Worm (Caenorhabditis elegans): ENCODE measurements around the gene Y73C8C.8.

DNA sequence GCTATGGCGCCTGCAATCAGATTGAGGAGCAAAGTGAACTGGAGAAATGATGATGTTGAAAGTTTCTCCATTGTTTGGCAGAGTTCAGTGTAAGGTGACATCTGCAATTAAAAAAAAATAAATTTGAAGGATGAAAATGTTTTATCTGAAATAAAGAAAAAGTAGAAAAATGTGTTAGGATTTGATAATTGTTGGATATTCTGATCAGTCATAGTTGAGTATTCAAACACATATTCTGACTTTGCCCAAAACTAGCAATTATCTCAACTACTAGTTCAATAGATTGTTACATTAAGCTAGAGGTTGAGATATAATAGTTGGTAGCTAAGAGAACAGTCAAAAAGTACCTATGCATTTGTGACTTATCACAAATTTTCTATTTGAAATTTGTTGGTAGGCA lies 30.8 kb upstream of the Y73C8C.8 start, which contains the start of gene srab-10:
- TF ChIP-seq unc-62 (GFP tag; optimal IDR thresholded peaks at IDR 0.05), result no peak
- TF ChIP-seq nhr-27 (tag; optimal IDR thresholded peaks at IDR 0.05), result no peak
- TF ChIP-seq zfh-2 (GFP tag; conservative IDR thresholded peaks at IDR 0.05), result no peak
- no peak for TF ChIP-seq aptf-2 (GFP tag; conservative IDR thresholded peaks at IDR 0.05)
- TF ChIP-seq snpc-4 (GFP tag; optimal IDR thresholded peaks at IDR 0.05), result no peak
- TF ChIP-seq snpc-4 (tag; optimal IDR thresholded peaks at IDR 0.05), result no peak
- TF ChIP-seq ama-1 (optimal IDR thresholded peaks at IDR 0.05), result no peak
- no peak for TF ChIP-seq ama-1 (GFP tag; optimal IDR thresholded peaks at IDR 0.05)
- TF ChIP-seq dpl-1 (GFP tag; optimal IDR thresholded peaks at IDR 0.05), result no peak
- TF ChIP-seq sptf-2 (GFP tag; optimal IDR thresholded peaks at IDR 0.05), result no peak
- TF ChIP-seq lin-54 (GFP tag; optimal IDR thresholded peaks at IDR 0.05), result no peak
- no peak for TF ChIP-seq F49E8.2 (tag; optimal IDR thresholded peaks at IDR 0.05; ENCODE audit: insufficient read depth)
- no peak for TF ChIP-seq lin-35 (GFP tag; optimal IDR thresholded peaks at IDR 0.05)
- TF ChIP-seq madf-6 (GFP tag; IDR thresholded peaks at IDR 0.05), result no peak
- no peak for TF ChIP-seq let-607 (tag; optimal IDR thresholded peaks at IDR 0.05)
- no peak for TF ChIP-seq him-1 (tag; optimal IDR thresholded peaks at IDR 0.05)

All from whole organism, young adult.